Worm (Caenorhabditis elegans) whole organism, late embryonic: ENCODE data around the gene ssp-33.

ENCODE experiments used
- K02D7.2 ChIP-seq: sonication (generic microtip); optimal IDR thresholded peaks from 2 replicates; lab custom pipeline; 2017; ENCODE audit warnings: mild to moderate bottlenecking, missing genetic modification characterization, missing compliant biosample characterization
- T23F11.4 ChIP-seq: fragments of 200-800 bp; sonication (Bioruptor generic); optimal IDR thresholded peaks from 2 replicates; lab custom pipeline; 2018; ENCODE audit warnings: mild to moderate bottlenecking, missing genetic modification characterization, missing compliant biosample characterization
- Y22D7AL.16 ChIP-seq: sonication (generic microtip); optimal IDR thresholded peaks from 2 replicates; lab custom pipeline; 2016; ENCODE audit warnings: missing genetic modification characterization, missing compliant biosample characterization
- ahr-1 ChIP-seq: sonication (generic microtip); optimal IDR thresholded peaks from 2 replicates; lab custom pipeline; 2016; ENCODE audit warnings: missing genetic modification characterization, missing compliant biosample characterization
- ceh-2 ChIP-seq: sonication (generic microtip); optimal IDR thresholded peaks from 2 replicates; lab custom pipeline; 2016; ENCODE audit warnings: missing genotype, missing genetic modification characterization, missing compliant biosample characterization
- ceh-22 ChIP-seq: sonication (generic microtip); optimal IDR thresholded peaks from 2 replicates; lab custom pipeline; 2017; ENCODE audit warnings: missing biosample characterization, missing genetic modification characterization
- ceh-24 ChIP-seq: sonication (generic microtip); optimal IDR thresholded peaks from 2 replicates; lab custom pipeline; 2016; ENCODE audit warnings: mild to moderate bottlenecking, missing genetic modification characterization, missing compliant biosample characterization
- ceh-30 ChIP-seq: fragments of 150-350 bp; optimal IDR thresholded peaks from 2 replicates; lab custom pipeline; 2014; ENCODE audit warnings: missing biosample characterization, missing genetic modification characterization
- ceh-31 ChIP-seq: sonication (generic microtip); optimal IDR thresholded peaks from 2 replicates; lab custom pipeline; 2016; ENCODE audit warnings: missing genetic modification characterization, missing compliant biosample characterization
- ceh-34 ChIP-seq: sonication (generic microtip); optimal IDR thresholded peaks from 2 replicates; lab custom pipeline; 2016; ENCODE audit warnings: mild to moderate bottlenecking, missing genetic modification characterization, missing compliant biosample characterization
- ceh-48 ChIP-seq: sonication (generic microtip); optimal IDR thresholded peaks from 2 replicates; lab custom pipeline; 2016; ENCODE audit warnings: missing genetic modification characterization, inconsistent platforms, missing compliant biosample characterization
- ceh-9 ChIP-seq: sonication (generic microtip); optimal IDR thresholded peaks from 2 replicates; lab custom pipeline; 2016; ENCODE audit warnings: mild to moderate bottlenecking, missing genetic modification characterization, inconsistent platforms, missing compliant biosample characterization
- che-1 ChIP-seq: sonication (generic microtip); optimal IDR thresholded peaks from 2 replicates; lab custom pipeline; 2016; ENCODE audit warnings: mild to moderate bottlenecking, missing genetic modification characterization, missing compliant biosample characterization
- dve-1 ChIP-seq: sonication (generic microtip); optimal IDR thresholded peaks from 2 replicates; lab custom pipeline; 2017; ENCODE audit warnings: antibody characterized with exemption, mild to moderate bottlenecking, missing genetic modification characterization, missing compliant biosample characterization
- elt-2 ChIP-seq: sonication (generic microtip); optimal IDR thresholded peaks from 2 replicates; lab custom pipeline; 2016; ENCODE audit warnings: missing genetic modification reagents, missing genetic modification characterization, missing compliant biosample characterization
- elt-4 ChIP-seq: sonication (generic microtip); optimal IDR thresholded peaks from 2 replicates; lab custom pipeline; 2016; ENCODE audit warnings: missing genetic modification characterization, missing compliant biosample characterization
- eyg-1 ChIP-seq: sonication (generic microtip); optimal IDR thresholded peaks from 2 replicates; lab custom pipeline; 2016; ENCODE audit warnings: missing genotype, missing genetic modification characterization, missing compliant biosample characterization
- fax-1 ChIP-seq: sonication (generic microtip); optimal IDR thresholded peaks from 2 replicates; lab custom pipeline; 2016; ENCODE audit warnings: missing genotype, missing genetic modification characterization, missing compliant biosample characterization
- fkh-10 ChIP-seq: fragments of 150-350 bp; optimal IDR thresholded peaks from 2 replicates; lab custom pipeline; 2014; ENCODE audit warnings: missing biosample characterization, missing genetic modification reagents, missing genetic modification characterization
- fkh-6 ChIP-seq: sonication (generic microtip); optimal IDR thresholded peaks from 2 replicates; lab custom pipeline; 2016; ENCODE audit warnings: missing genetic modification characterization, missing compliant biosample characterization
- gmeb-2 ChIP-seq: sonication (generic microtip); optimal IDR thresholded peaks from 2 replicates; lab custom pipeline; 2016; ENCODE audit warnings: missing genetic modification characterization, inconsistent platforms, missing compliant biosample characterization
- hlh-13 ChIP-seq: fragments of 200-800 bp; sonication (Bioruptor generic); optimal IDR thresholded peaks from 2 replicates; lab custom pipeline; 2018; ENCODE audit warnings: mild to moderate bottlenecking, missing genetic modification characterization, missing compliant biosample characterization
- hlh-15 ChIP-seq: sonication (generic microtip); optimal IDR thresholded peaks from 2 replicates; lab custom pipeline; 2016; ENCODE audit warnings: missing genetic modification characterization, missing compliant biosample characterization
- hlh-6 ChIP-seq: sonication (generic microtip); optimal IDR thresholded peaks from 2 replicates; lab custom pipeline; 2016; ENCODE audit warnings: missing genotype, missing genetic modification characterization, missing compliant biosample characterization
- hlh-8 ChIP-seq: sonication (generic microtip); optimal IDR thresholded peaks from 2 replicates; lab custom pipeline; 2016; ENCODE audit warnings: missing genotype, missing genetic modification characterization, missing compliant biosample characterization
- lim-6 ChIP-seq: sonication (generic microtip); optimal IDR thresholded peaks from 2 replicates; lab custom pipeline; 2016; ENCODE audit warnings: missing genetic modification characterization, missing compliant biosample characterization
- lin-11 ChIP-seq: fragments of 200-800 bp; sonication (Bioruptor generic); optimal IDR thresholded peaks from 2 replicates; lab custom pipeline; 2018; ENCODE audit warnings: mild to moderate bottlenecking, missing genetic modification characterization, missing compliant biosample characterization
- madf-2 ChIP-seq: sonication (generic microtip); optimal IDR thresholded peaks from 2 replicates; lab custom pipeline; 2017; ENCODE audit warnings: missing genetic modification characterization, missing compliant biosample characterization
- mec-3 ChIP-seq: sonication (generic microtip); optimal IDR thresholded peaks from 2 replicates; lab custom pipeline; 2016; ENCODE audit warnings: borderline replicate concordance, missing genetic modification characterization, missing compliant biosample characterization
- npax-4 ChIP-seq: sonication (generic microtip); optimal IDR thresholded peaks from 2 replicates; lab custom pipeline; 2016; ENCODE audit warnings: missing genetic modification characterization, missing compliant biosample characterization
- odd-2 ChIP-seq: sonication (generic microtip); optimal IDR thresholded peaks from 2 replicates; lab custom pipeline; 2017; ENCODE audit warnings: antibody characterized with exemption, mild to moderate bottlenecking, missing genetic modification characterization, missing compliant biosample characterization
- pag-3 ChIP-seq: sonication (generic microtip); optimal IDR thresholded peaks from 2 replicates; lab custom pipeline; 2016; ENCODE audit warnings: missing compliant biosample characterization, missing genetic modification characterization, borderline replicate concordance
- pat-9 ChIP-seq: fragments of 200-800 bp; sonication (Bioruptor generic); optimal IDR thresholded peaks from 2 replicates; lab custom pipeline; 2018; ENCODE audit warnings: mild to moderate bottlenecking, missing genetic modification characterization, moderate library complexity, missing compliant biosample characterization
- pax-1 ChIP-seq: fragments of 150-350 bp; optimal IDR thresholded peaks from 2 replicates; lab custom pipeline; 2014; ENCODE audit warnings: missing biosample characterization, missing genetic modification characterization
- pha-2 ChIP-seq: sonication (generic microtip); optimal IDR thresholded peaks from 2 replicates; lab custom pipeline; 2017; ENCODE audit warnings: mild to moderate bottlenecking, missing genetic modification characterization, missing compliant biosample characterization
- pqm-1 ChIP-seq: sonication (generic microtip); optimal IDR thresholded peaks from 2 replicates; lab custom pipeline; 2016; ENCODE audit warnings: missing genetic modification characterization, missing compliant biosample characterization
- sdc-2 ChIP-seq: sonication (generic microtip); optimal IDR thresholded peaks from 2 replicates; lab custom pipeline; 2016; ENCODE audit warnings: missing genotype, missing genetic modification characterization, missing compliant biosample characterization
- syd-9 ChIP-seq: sonication (generic microtip); optimal IDR thresholded peaks from 2 replicates; lab custom pipeline; 2016; ENCODE audit warnings: mild to moderate bottlenecking, missing genetic modification characterization, moderate library complexity, missing compliant biosample characterization
- tbx-2 ChIP-seq: sonication (generic microtip); optimal IDR thresholded peaks from 2 replicates; lab custom pipeline; 2016; ENCODE audit warnings: missing genetic modification characterization, missing compliant biosample characterization
- ttx-3 ChIP-seq: sonication (generic microtip); optimal IDR thresholded peaks from 2 replicates; lab custom pipeline; 2016; ENCODE audit warnings: missing genetic modification reagents, missing genetic modification characterization, missing compliant biosample characterization
- unc-3 ChIP-seq, 2 experiments: fragments of 200-800 bp in 1 of 2; sonication (Bioruptor generic) in 1 of 2; sonication (generic microtip) in 1 of 2; conservative IDR thresholded peaks in 1 of 2; optimal IDR thresholded peaks in 1 of 2; 2 replicates each; pipeline versions ENCODE4 v1.3.6 to Lab custom; 2016 to 2022; ENCODE audit warnings: missing compliant biosample characterization in 2 of 2, missing genetic modification characterization in 2 of 2, missing genetic modification reagents in 1 of 2
- unc-55 ChIP-seq: sonication (generic microtip); optimal IDR thresholded peaks from 2 replicates; lab custom pipeline; 2017; ENCODE audit warnings: missing biosample characterization, missing genetic modification reagents, missing genetic modification characterization
- unc-86 ChIP-seq: sonication (generic microtip); optimal IDR thresholded peaks from 2 replicates; lab custom pipeline; 2016; ENCODE audit warnings: missing genetic modification characterization, missing compliant biosample characterization
- zip-5 ChIP-seq: sonication (generic microtip); optimal IDR thresholded peaks from 2 replicates; lab custom pipeline; 2016; ENCODE audit warnings: missing genetic modification characterization, missing compliant biosample characterization
- ztf-16 ChIP-seq: sonication (generic microtip); optimal IDR thresholded peaks from 2 replicates; lab custom pipeline; 2017; ENCODE audit warnings: missing genetic modification characterization, missing compliant biosample characterization

Gene ssp-33

ce11 chrV:14716114-14716513, 4.9 kb downstream of the ssp-33 start, which contains the start of gene fbxa-147:
Gene fbxa-147, plus strand, starts transcription at chrV:14716499.
- TF ChIP-seq ceh-2 (no peak), lim-6 (tag; lab: Kevin White, UChicago) (no peak), zip-5 (tag; lab: Kevin White, UChicago) (no peak), pax-1 (tag; lab: Kevin White, UChicago) (no peak), che-1 (no peak), pha-2 (no peak), madf-2 (tag; lab: Kevin White, UChicago) (no peak), lin-11 (no peak), hlh-8 (no peak), ceh-22 (tag; lab: Kevin White, UChicago) (no peak), hlh-15 (tag; lab: Kevin White, UChicago) (no peak), ceh-31 (tag; lab: Kevin White, UChicago) (no peak), K02D7.2 (tag; lab: Kevin White, UChicago) (no peak), fkh-10 (GFP tag; lab: Kevin White, UChicago) (no peak), Y22D7AL.16 (tag; lab: Kevin White, UChicago) (no peak)

ce11 chrV:14719491-14719890, 8.3 kb downstream of the ssp-33 start, which contains the start of gene R08A2.1:
Gene R08A2.1, minus strand, starts transcription at chrV:14719591.
- no peak for TF ChIP-seq T23F11.4 (GFP tag; lab: Kevin White, UChicago)
- no peak for TF ChIP-seq tbx-2 (tag; lab: Kevin White, UChicago)
- TF ChIP-seq hlh-8: no peak
- no peak for TF ChIP-seq elt-2 (tag; lab: Kevin White, UChicago)
- no peak for TF ChIP-seq ceh-31 (tag; lab: Kevin White, UChicago)
- TF ChIP-seq ahr-1: no peak
- no peak for TF ChIP-seq pqm-1
- no peak for TF ChIP-seq hlh-15 (tag; lab: Kevin White, UChicago)
- no peak for TF ChIP-seq ztf-16 (tag; lab: Kevin White, UChicago)

- no peak for TF ChIP-seq che-1
- TF ChIP-seq ceh-30 (tag; lab: Kevin White, UChicago): no peak
- no peak for TF ChIP-seq syd-9 (tag; lab: Kevin White, UChicago)
Observed at ce11 chrV:14723020-14723419, 11.8 kb downstream of the ssp-33 start, which contains the start of gene R08A2.7. Gene R08A2.7, plus strand, starts transcription at chrV:14723320.

ce11 chrV:14725409-14725808, 14.2 kb downstream of the ssp-33 start:
- TF ChIP-seq ztf-16 (tag; lab: Kevin White, UChicago) (no peak), lin-11 (no peak), ttx-3 (no peak), hlh-13 (GFP tag; lab: Kevin White, UChicago) (no peak), unc-86 (tag; lab: Kevin White, UChicago) (no peak), odd-2 (no peak), ceh-30 (tag; lab: Kevin White, UChicago) (no peak), eyg-1 (tag; lab: Kevin White, UChicago) (no peak), pqm-1 (no peak), T23F11.4 (GFP tag; lab: Kevin White, UChicago) (no peak), unc-55 (GFP tag; lab: Kevin White, UChicago) (no peak), unc-3 (GFP tag; conservative IDR thresholded peaks at IDR 0.05; lab: Robert Waterston, UW) (no peak), unc-3 (tag; optimal IDR thresholded peaks at IDR 0.05; lab: Kevin White, UChicago) (no peak), ceh-2 (no peak), sdc-2 (tag; lab: Kevin White, UChicago) (no peak), fkh-6 (tag; lab: Kevin White, UChicago) (no peak), ceh-34 (no peak)

- TF ChIP-seq syd-9 (tag; lab: Kevin White, UChicago) (no peak), ceh-9 (tag; lab: Kevin White, UChicago) (no peak), hlh-8 (no peak), hlh-6 (tag; lab: Kevin White, UChicago) (no peak), gmeb-2 (no peak), npax-4 (tag; lab: Kevin White, UChicago) (no peak), tbx-2 (tag; lab: Kevin White, UChicago) (no peak), fax-1 (no peak), mec-3 (no peak), ceh-22 (tag; lab: Kevin White, UChicago) (no peak), che-1 (no peak), pag-3 (no peak), ceh-48 (tag; lab: Kevin White, UChicago) (no peak), pat-9 (tag; lab: Kevin White, UChicago) (no peak), dve-1 (tag; lab: Kevin White, UChicago) (no peak), unc-3 (GFP tag; conservative IDR thresholded peaks at IDR 0.05; lab: Robert Waterston, UW) (no peak), unc-3 (tag; optimal IDR thresholded peaks at IDR 0.05; lab: Kevin White, UChicago) (no peak), ztf-16 (tag; lab: Kevin White, UChicago) (no peak), odd-2 (no peak), elt-4 (tag; lab: Kevin White, UChicago) (no peak), ceh-24 (tag; lab: Kevin White, UChicago) (no peak)
- TF ChIP-seq, all 69 proteins: peak for 0
Observed at ce11 chrV:14726596-14726995, 15.4 kb downstream of the ssp-33 start, which contains the start of gene Y50E8A.1. Gene Y50E8A.1, plus strand, starts transcription at chrV:14726896.
